Worm (Caenorhabditis elegans): ENCODE data around the gene tbce-1.

- TF ChIP-seq him-1 (tag; optimal IDR thresholded peaks at IDR 0.05) (no peak), W03F9.2 (tag; optimal IDR thresholded peaks at IDR 0.05) (no peak), dao-5 (tag; optimal IDR thresholded peaks at IDR 0.05) (no peak)
These were observed 7.2 kb upstream of the tbce-1 start for ce11 chrIV:8287287-8287686.

Measured in whole organism, L4/young adult.